Fruit fly (Drosophila melanogaster) whole organism, adult: Measurements from ENCODE around the gene lawc.

Experiments used
- CG14711 ChIP-seq: fragments of 200-800 bp; sonication (Bioruptor generic); optimal IDR thresholded peaks from 2 replicates; lab custom pipeline; 2018; ENCODE audit warnings: missing biosample characterization, mild to moderate bottlenecking, missing genetic modification characterization, moderate library complexity
- CG33017 ChIP-seq: fragments of 200-800 bp; sonication (Bioruptor generic); optimal IDR thresholded peaks from 2 replicates; lab custom pipeline; 2018; ENCODE audit warnings: missing biosample characterization, mild to moderate bottlenecking, missing genetic modification characterization, moderate library complexity
- CG5204 ChIP-seq: fragments of 200-800 bp; sonication (Bioruptor generic); optimal IDR thresholded peaks from 2 replicates; lab custom pipeline; 2016; ENCODE audit warnings: missing biosample characterization, missing genetic modification characterization
- CG7045 ChIP-seq: fragments of 200-800 bp; sonication (Bioruptor generic); optimal IDR thresholded peaks from 2 replicates; lab custom pipeline; 2017; ENCODE audit warnings: missing biosample characterization, mild to moderate bottlenecking, missing genetic modification characterization
- CG7101 ChIP-seq: fragments of 200-800 bp; sonication (Bioruptor generic); optimal IDR thresholded peaks from 2 replicates; lab custom pipeline; 2018; ENCODE audit warnings: missing biosample characterization, mild to moderate bottlenecking, missing genetic modification characterization, moderate library complexity
- Hr96 ChIP-seq: fragments of 200-800 bp; sonication (Bioruptor generic); optimal IDR thresholded peaks from 2 replicates; lab custom pipeline; 2016; ENCODE audit warnings: missing biosample characterization, missing genetic modification characterization
- cic ChIP-seq: fragments of 200-800 bp; sonication (Bioruptor generic); optimal IDR thresholded peaks from 2 replicates; lab custom pipeline; 2017; ENCODE audit warnings: missing biosample characterization, mild to moderate bottlenecking, missing genetic modification characterization, moderate library complexity
- cnc ChIP-seq, 2 experiments: fragments of >200 bp; optimal IDR thresholded peaks; 2 replicates each; lab custom pipeline; 2017
- kay ChIP-seq: fragments of 200-800 bp; sonication (Bioruptor generic); peaks from one replicate; lab custom pipeline; 2016; ENCODE audit warnings: missing biosample characterization, missing genetic modification characterization, borderline replicate concordance
- ovo ChIP-seq: fragments of 200-800 bp; sonication (Bioruptor generic); optimal IDR thresholded peaks from 2 replicates; lab custom pipeline; 2016; ENCODE audit warnings: missing biosample characterization, missing genetic modification characterization
- toe ChIP-seq: fragments of 200-800 bp; sonication (Bioruptor generic); optimal IDR thresholded peaks from 2 replicates; lab custom pipeline; 2016; ENCODE audit warnings: missing biosample characterization, missing genetic modification characterization

dm6 chrX:8411532-8411960 is at the start of gene lawc:
- TF ChIP-seq ovo (GFP tag; lab: Kevin White, UChicago) = peak; percentile 62
- TF ChIP-seq Hr96 (GFP tag; lab: Kevin White, UChicago) = peak; percentile 76
- TF ChIP-seq CG5204 (GFP tag; lab: Kevin White, UChicago) = no peak
- peak; percentile 15 for TF ChIP-seq CG7045 (GFP tag; lab: Kevin White, UChicago)
- TF ChIP-seq kay (GFP tag; lab: Kevin White, UChicago) = peak; percentile 98
- peak; percentile 88 for TF ChIP-seq cic (GFP tag; lab: Kevin White, UChicago)
- TF ChIP-seq CG33017 (tag; lab: Kevin White, UChicago) = peak; percentile 75
- peak; percentile 54 for TF ChIP-seq CG14711 (tag; lab: Kevin White, UChicago)
- TF ChIP-seq CG7101 = peak; percentile 76
- peak; percentile 36 for TF ChIP-seq toe (GFP tag; lab: Kevin White, UChicago)
- no peak for TF ChIP-seq cnc (optimal IDR thresholded peaks at IDR 0.05; lab: Kevin White, UChicago)
